Fruit fly (Drosophila melanogaster): Measurements from ENCODE around the gene CG1486.

DNA sequence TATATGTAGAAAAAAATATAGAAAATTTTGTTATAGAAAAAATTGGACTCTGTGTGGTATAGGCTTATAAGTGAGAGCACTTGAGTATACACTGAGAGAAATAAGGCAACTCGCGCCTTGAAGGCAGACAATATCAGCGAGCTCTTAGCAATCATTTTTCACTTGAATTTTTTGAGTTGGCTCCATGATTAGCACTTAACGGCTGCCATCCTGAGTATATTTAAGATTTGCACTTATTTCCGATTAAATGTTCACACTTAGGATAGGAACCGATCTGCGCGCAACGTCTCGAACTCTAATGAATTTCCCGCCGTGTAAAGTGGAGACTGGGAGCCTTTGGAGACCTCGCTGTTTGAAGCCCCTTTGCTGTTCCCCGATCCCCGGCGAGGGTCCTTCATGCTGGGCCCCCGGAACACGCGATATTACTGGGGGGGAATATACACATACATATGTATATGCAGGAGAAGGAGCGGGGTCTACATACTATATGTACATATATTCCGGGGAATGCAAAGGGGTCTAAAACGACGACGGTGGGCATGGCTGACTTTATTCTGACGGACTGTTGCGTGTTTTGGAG is 44.4 kb upstream of the CG1486 start:
- TF ChIP-seq CG8632 (GFP tag; optimal IDR thresholded peaks at IDR 0.05) (no peak), CG16779 (tag; optimal IDR thresholded peaks at IDR 0.05) (no peak), CG6808 (GFP tag; optimal IDR thresholded peaks at IDR 0.05) (no peak), topi (GFP tag; optimal IDR thresholded peaks at IDR 0.05) (no peak)

Measured in whole organism, prepupa.